Fruit fly (Drosophila melanogaster) ovary, adult (tissue): ENCODE results near the gene CG32756.
A peak's percentile ranks its signal among the peaks of the same experiment; 100 is the strongest.
"Not testable (repeated sequence)": the region's sequence is repeated elsewhere in the genome, so short reads cannot be mapped to it uniquely, and the experiment has no call there.

Experiments used
- CG17801 ChIP-seq: fragments of 200-800 bp; optimal IDR thresholded peaks from 2 replicates; lab custom pipeline; 2019; ENCODE audit warnings: missing biosample characterization, mild to moderate bottlenecking, missing genetic modification characterization, moderate library complexity; ENCODE audit not compliant: partially characterized antibody

The CG32756 gene

dm6 chrX:5945052-5945830 lies at the start of gene CG32756:
Gene CG32756, plus strand, starts transcription at chrX:5945682.
- TF ChIP-seq CG17801 (GFP tag; lab: Kevin White, UChicago): not testable (repeated sequence)

- peak; percentile 92 for TF ChIP-seq CG17801 (GFP tag; lab: Kevin White, UChicago)
Observed at dm6 chrX:5895821-5896550, 49.5 kb upstream of the CG32756 start.

- TF ChIP-seq CG17801 (GFP tag; lab: Kevin White, UChicago): no peak
Observed at dm6 chrX:5896809-5897700, 48.4 kb upstream of the CG32756 start.

- no peak for TF ChIP-seq CG17801 (GFP tag; lab: Kevin White, UChicago)
Observed at dm6 chrX:5899241-5900145, 46.0 kb upstream of the CG32756 start.

- peak; percentile 94 for TF ChIP-seq CG17801 (GFP tag; lab: Kevin White, UChicago)
Observed at dm6 chrX:5900146-5901093, 45.1 kb upstream of the CG32756 start, which contains the start of gene Act5C. Gene Act5C, plus strand, starts transcription at chrX:5900861.

- peak; percentile 59 for TF ChIP-seq CG17801 (GFP tag; lab: Kevin White, UChicago)
Observed at dm6 chrX:5901628-5902213, 43.8 kb upstream of the CG32756 start.

dm6 chrX:5902701-5903100 lies 42.8 kb upstream of the CG32756 start:
- no peak for TF ChIP-seq CG17801 (GFP tag; lab: Kevin White, UChicago)

dm6 chrX:5904377-5905085 lies 41.0 kb upstream of the CG32756 start:
- TF ChIP-seq CG17801 (GFP tag; lab: Kevin White, UChicago): no peak

dm6 chrX:5905086-5905400 lies 40.4 kb upstream of the CG32756 start:
- no peak for TF ChIP-seq CG17801 (GFP tag; lab: Kevin White, UChicago)

- TF ChIP-seq CG17801 (GFP tag; lab: Kevin White, UChicago): no peak
Observed at dm6 chrX:5905446-5905845, 40.0 kb upstream of the CG32756 start, which contains the start of gene CG4020. Gene CG4020, plus strand, starts transcription at chrX:5905746.

dm6 chrX:5907916-5908315 lies 37.6 kb upstream of the CG32756 start, which contains the start of gene CG12236:
Gene CG12236, plus strand, starts transcription at chrX:5908135.
- TF ChIP-seq CG17801 (GFP tag; lab: Kevin White, UChicago): peak; percentile 37
